Worm (Caenorhabditis elegans) whole organism, young adult: Measurements from ENCODE around the gene C15C8.5.

Experiments used
- B0336.3 ChIP-seq: fragments of 200-800 bp; sonication (Bioruptor generic); IDR thresholded peaks from 2 replicates; pipeline ENCODE4 v1.3.6; 2022; ENCODE audit warnings: missing genetic modification characterization, missing compliant biosample characterization
- F33H1.4 ChIP-seq: fragments of 200-800 bp; sonication (Bioruptor generic); IDR thresholded peaks from 2 replicates; pipeline ENCODE4 v1.3.6; 2022; ENCODE audit warnings: missing genetic modification reagents, missing genetic modification characterization, missing compliant biosample characterization
- F37B4.10 ChIP-seq: fragments of 200-800 bp; sonication (Bioruptor generic); IDR thresholded peaks from 2 replicates; pipeline ENCODE4 v1.3.6; 2022; ENCODE audit warnings: missing genetic modification characterization, missing compliant biosample characterization
- F39B2.1 ChIP-seq: fragments of 200-800 bp; sonication (Bioruptor generic); IDR thresholded peaks from 2 replicates; pipeline ENCODE4 v1.3.6; 2022; ENCODE audit warnings: missing genetic modification reagents, missing genetic modification characterization, missing compliant biosample characterization
- F57A8.1 ChIP-seq: fragments of 200-800 bp; sonication (Bioruptor generic); optimal IDR thresholded peaks from 2 replicates; lab custom pipeline; 2018; ENCODE audit warnings: mild to moderate bottlenecking, missing genetic modification characterization, moderate library complexity, missing compliant biosample characterization
- F57C9.4 ChIP-seq: sonication (generic microtip); optimal IDR thresholded peaks from 2 replicates; lab custom pipeline; 2017; ENCODE audit warnings: mild to moderate bottlenecking, missing genetic modification characterization, missing compliant biosample characterization
- K11D2.4 ChIP-seq: fragments of 200-800 bp; sonication (Bioruptor generic); IDR thresholded peaks from 2 replicates; pipeline ENCODE4 v1.3.6; 2022; ENCODE audit warnings: missing genetic modification reagents, missing genetic modification characterization, missing compliant biosample characterization
- K12H6.12 ChIP-seq: fragments of 200-800 bp; sonication (Bioruptor generic); optimal IDR thresholded peaks from 2 replicates; lab custom pipeline; 2018; ENCODE audit warnings: mild to moderate bottlenecking, missing genetic modification characterization, missing compliant biosample characterization
- Y53G8AR.9 ChIP-seq: fragments of 200-800 bp; sonication (Bioruptor generic); conservative IDR thresholded peaks from 2 replicates; pipeline ENCODE4 v1.3.6; 2022; ENCODE audit warnings: missing genetic modification reagents, missing genetic modification characterization, missing compliant biosample characterization
- Y67H2A.10 ChIP-seq: fragments of 200-800 bp; sonication (Bioruptor generic); conservative IDR thresholded peaks from 2 replicates; pipeline ENCODE4 v1.3.6; 2022; ENCODE audit warnings: missing genetic modification reagents, missing genetic modification characterization, missing compliant biosample characterization
- attf-6 ChIP-seq: fragments of 200-800 bp; sonication (Bioruptor generic); IDR thresholded peaks from 2 replicates; pipeline ENCODE4 v1.3.6; 2022; ENCODE audit warnings: missing genetic modification reagents, missing genetic modification characterization, missing compliant biosample characterization
- ceh-27 ChIP-seq: fragments of 200-800 bp; sonication (Bioruptor generic); optimal IDR thresholded peaks from 2 replicates; lab custom pipeline; 2018; ENCODE audit warnings: mild to moderate bottlenecking, missing genetic modification characterization, moderate library complexity, missing compliant biosample characterization
- ceh-91 ChIP-seq: fragments of 200-800 bp; sonication (Bioruptor generic); IDR thresholded peaks from 2 replicates; pipeline ENCODE4 v1.3.6; 2022; ENCODE audit warnings: missing genetic modification reagents, missing genetic modification characterization, missing compliant biosample characterization
- dox-1 ChIP-seq: fragments of 200-800 bp; sonication (Bioruptor generic); IDR thresholded peaks from 2 replicates; pipeline ENCODE4 v1.3.6; 2022; ENCODE audit warnings: missing genetic modification reagents, missing genetic modification characterization, missing compliant biosample characterization
- efl-1 ChIP-seq: fragments of 150-350 bp; optimal IDR thresholded peaks from 2 replicates; lab custom pipeline; 2014; ENCODE audit warnings: missing biosample characterization, missing genetic modification reagents, missing genetic modification characterization
- him-1 ChIP-seq: sonication (generic microtip); optimal IDR thresholded peaks from 2 replicates; lab custom pipeline; 2016; ENCODE audit warnings: missing genotype, missing genetic modification reagents, missing genetic modification characterization, missing compliant biosample characterization
- hlh-12 ChIP-seq: sonication (generic microtip); optimal IDR thresholded peaks from 2 replicates; lab custom pipeline; 2016; ENCODE audit warnings: missing genetic modification characterization, missing compliant biosample characterization
- hmg-1.2 ChIP-seq: fragments of 200-800 bp; sonication (Bioruptor generic); IDR thresholded peaks from 2 replicates; pipeline ENCODE4 v1.3.6; 2022; ENCODE audit warnings: missing genetic modification reagents, missing genetic modification characterization, missing compliant biosample characterization
- lin-35 ChIP-seq, 3 experiments: fragments of 150-350 bp in 2 of 3; sonication (generic microtip) in 1 of 3; optimal IDR thresholded peaks; 2 replicates each; lab custom pipeline; 2014 to 2018; ENCODE audit warnings: missing biosample characterization in 3 of 3, missing genetic modification characterization in 3 of 3, missing genetic modification reagents in 3 of 3
- lin-54 ChIP-seq: fragments of 200-800 bp; sonication (Bioruptor generic); optimal IDR thresholded peaks from 2 replicates; lab custom pipeline; 2018; ENCODE audit warnings: mild to moderate bottlenecking, missing genetic modification characterization, missing compliant biosample characterization
- lsl-1 ChIP-seq: fragments of 200-800 bp; sonication (Bioruptor generic); optimal IDR thresholded peaks from 2 replicates; lab custom pipeline; 2018; ENCODE audit warnings: mild to moderate bottlenecking, missing genetic modification characterization, moderate library complexity, missing compliant biosample characterization
- lsy-27 ChIP-seq: sonication (generic microtip); optimal IDR thresholded peaks from 2 replicates; lab custom pipeline; 2017; ENCODE audit warnings: missing genetic modification characterization, mild to moderate bottlenecking, missing compliant biosample characterization, antibody characterized with exemption, missing genotype, borderline replicate concordance; ENCODE audit not compliant: insufficient read depth
- madf-8 ChIP-seq: fragments of 200-800 bp; sonication (Bioruptor generic); conservative IDR thresholded peaks from 2 replicates; pipeline ENCODE4 v1.3.6; 2022; ENCODE audit warnings: missing genetic modification reagents, missing genetic modification characterization, missing compliant biosample characterization
- mes-4 ChIP-seq: sonication (generic microtip); optimal IDR thresholded peaks from 2 replicates; lab custom pipeline; 2016; ENCODE audit warnings: missing genotype, missing genetic modification characterization, missing compliant biosample characterization
- nhr-179 ChIP-seq: sonication (generic microtip); optimal IDR thresholded peaks from 2 replicates; lab custom pipeline; 2016; ENCODE audit warnings: mild to moderate bottlenecking, missing genetic modification characterization, missing compliant biosample characterization
- nhr-27 ChIP-seq: fragments of 200-800 bp; sonication (Bioruptor generic); optimal IDR thresholded peaks from 2 replicates; lab custom pipeline; 2018; ENCODE audit warnings: mild to moderate bottlenecking, missing genetic modification characterization, moderate library complexity, missing compliant biosample characterization
- nhr-80 ChIP-seq: sonication (generic microtip); optimal IDR thresholded peaks from 2 replicates; lab custom pipeline; 2016; ENCODE audit warnings: missing genetic modification characterization, missing compliant biosample characterization
- pbrm-1 ChIP-seq: fragments of 200-800 bp; sonication (Bioruptor generic); IDR thresholded peaks from 2 replicates; pipeline ENCODE4 v1.3.6; 2022; ENCODE audit warnings: missing genetic modification reagents, missing genetic modification characterization, missing compliant biosample characterization
- rec-8 ChIP-seq, 2 experiments: sonication (generic microtip); optimal IDR thresholded peaks; 2 replicates each; lab custom pipeline; 2016; ENCODE audit warnings: mild to moderate bottlenecking in 2 of 2, missing genetic modification characterization in 2 of 2, missing genetic modification reagents in 2 of 2, missing genotype in 2 of 2, missing biosample characterization in 1 of 2, missing compliant biosample characterization in 1 of 2, moderate library complexity in 1 of 2
- tbp1 ChIP-seq: fragments of 200-800 bp; sonication (Bioruptor generic); optimal IDR thresholded peaks from 2 replicates; lab custom pipeline; 2018; ENCODE audit warnings: mild to moderate bottlenecking, missing genetic modification characterization, missing compliant biosample characterization
- unc-130 ChIP-seq: sonication (generic microtip); optimal IDR thresholded peaks from 2 replicates; lab custom pipeline; 2016; ENCODE audit warnings: missing genetic modification reagents, missing genetic modification characterization, missing compliant biosample characterization
- zim-3 ChIP-seq: sonication (generic microtip); optimal IDR thresholded peaks from 2 replicates; lab custom pipeline; 2017; ENCODE audit warnings: mild to moderate bottlenecking, missing genetic modification characterization, moderate library complexity, missing compliant biosample characterization
- ztf-28 ChIP-seq: fragments of 200-800 bp; sonication (Bioruptor generic); IDR thresholded peaks from 2 replicates; pipeline ENCODE4 v1.3.6; 2022; ENCODE audit warnings: missing genetic modification reagents, missing genetic modification characterization, missing compliant biosample characterization

The C15C8.5 gene

ce11 chrV:12787026-12787425, 39.2 kb downstream of the C15C8.5 start, which contains the start of gene fkb-4:
fkb-4 (minus strand) TSS chrV:12787126.
- no peak for TF ChIP-seq efl-1
- TF ChIP-seq F37B4.10 (GFP tag; lab: Robert Waterston, UW), result no peak
- TF ChIP-seq ztf-28 (GFP tag; lab: Robert Waterston, UW), result no peak
- TF ChIP-seq rec-8 (tag; optimal IDR thresholded peaks at IDR 0.05; lab: Kevin White, UChicago), result no peak
- no peak for TF ChIP-seq ceh-91
- no peak for TF ChIP-seq him-1 (tag; lab: Kevin White, UChicago)
- TF ChIP-seq F39B2.1 (GFP tag; lab: Robert Waterston, UW), result no peak
- no peak for TF ChIP-seq nhr-80 (tag; lab: Kevin White, UChicago)
- TF ChIP-seq lsy-27 (tag; lab: Kevin White, UChicago), result no peak
- TF ChIP-seq lsl-1 (GFP tag; lab: Kevin White, UChicago), result no peak
- no peak for TF ChIP-seq F33H1.4 (GFP tag; lab: Robert Waterston, UW)

- TF ChIP-seq dox-1 (no peak), Y53G8AR.9 (GFP tag; lab: Robert Waterston, UW) (no peak)
Measured at ce11 chrV:12788451-12788850, 40.6 kb downstream of the C15C8.5 start, which contains the start of gene srbc-44. srbc-44 (minus strand) TSS chrV:12788551.

- TF ChIP-seq nhr-27 (tag; lab: Kevin White, UChicago), result no peak
- no peak for TF ChIP-seq lin-35 (GFP tag; optimal IDR thresholded peaks at IDR 0.05; lab: Kevin White, UChicago)
- TF ChIP-seq hmg-1.2 (GFP tag; lab: Robert Waterston, UW), result no peak
- TF ChIP-seq mes-4 (tag; lab: Kevin White, UChicago), result no peak
- TF ChIP-seq nhr-179 (tag; lab: Kevin White, UChicago), result no peak
- no peak for TF ChIP-seq K12H6.12 (tag; lab: Kevin White, UChicago)
- no peak for TF ChIP-seq F57C9.4 (tag; lab: Kevin White, UChicago)
- TF ChIP-seq pbrm-1 (GFP tag; lab: Robert Waterston, UW), result no peak
- no peak for TF ChIP-seq madf-8 (GFP tag; lab: Robert Waterston, UW)
- TF ChIP-seq F39B2.1 (GFP tag; lab: Robert Waterston, UW), result no peak
- TF ChIP-seq attf-6 (GFP tag; lab: Robert Waterston, UW), result no peak
- no peak for TF ChIP-seq B0336.3 (GFP tag; lab: Robert Waterston, UW)
- no peak for TF ChIP-seq zim-3 (tag; lab: Kevin White, UChicago)
- TF ChIP-seq ceh-27 (GFP tag; lab: Kevin White, UChicago), result no peak
- TF ChIP-seq hlh-12 (tag; lab: Kevin White, UChicago), result no peak
- no peak for TF ChIP-seq K11D2.4
- no peak for TF ChIP-seq Y67H2A.10 (GFP tag; lab: Robert Waterston, UW)
Measured at ce11 chrV:12790188-12790587, 42.4 kb downstream of the C15C8.5 start, which contains the start of gene srbc-43. srbc-43 (minus strand) TSS chrV:12790518.

ce11 chrV:12792752-12793151, 44.9 kb downstream of the C15C8.5 start, which contains the start of gene ugt-5:
ugt-5 (minus strand) TSS chrV:12792965.
- no peak for TF ChIP-seq unc-130
- no peak for TF ChIP-seq lin-54 (GFP tag; lab: Kevin White, UChicago)
- TF ChIP-seq tbp1 (GFP tag; lab: Kevin White, UChicago), result no peak
- no peak for TF ChIP-seq rec-8 (tag; optimal IDR thresholded peaks at IDR 0.05; lab: Kevin White, UChicago)
- TF ChIP-seq nhr-80 (tag; lab: Kevin White, UChicago), result peak; percentile 22

ce11 chrV:12795196-12795595, 47.4 kb downstream of the C15C8.5 start, which contains the start of gene ugt-4:
ugt-4 (minus strand) TSS chrV:12795336.
- TF ChIP-seq nhr-80 (tag; lab: Kevin White, UChicago), result peak; percentile 62
- TF ChIP-seq F57A8.1, result no peak
